Worm (Caenorhabditis elegans) whole organism, L4/young adult: ENCODE results near the gene tam-1.

Experiments used
- W03F9.2 ChIP-seq: fragments of 150-350 bp; optimal IDR thresholded peaks from 2 replicates; lab custom pipeline; 2014; ENCODE audit warnings: missing biosample characterization, missing genetic modification characterization
- dao-5 ChIP-seq: sonication (generic microtip); optimal IDR thresholded peaks from 2 replicates; lab custom pipeline; 2016; ENCODE audit warnings: missing genotype, missing genetic modification characterization, moderate library complexity, missing compliant biosample characterization

- no peak for TF ChIP-seq dao-5 (tag; lab: Kevin White, UChicago)
- no peak for TF ChIP-seq W03F9.2 (tag; lab: Kevin White, UChicago)
Observed at ce11 chrV:4957619-4958018, 5.3 kb downstream of the tam-1 start.
